Worm (Caenorhabditis elegans): ENCODE data around the gene C14C6.8.

ce11 chrV:598626-599025, 45.7 kb upstream of the C14C6.8 start:
- TF ChIP-seq nhr-11 (tag; optimal IDR thresholded peaks at IDR 0.05): no peak
- no peak for TF ChIP-seq ceh-24 (tag; optimal IDR thresholded peaks at IDR 0.05)
- no peak for TF ChIP-seq lin-11 (tag; optimal IDR thresholded peaks at IDR 0.05)
- TF ChIP-seq syd-9 (tag; optimal IDR thresholded peaks at IDR 0.05): no peak
- TF ChIP-seq ama-1 (optimal IDR thresholded peaks at IDR 0.05): no peak
- TF ChIP-seq C38D4.7 (GFP tag; optimal IDR thresholded peaks at IDR 0.05): no peak
- no peak for TF ChIP-seq ceh-19 (GFP tag; optimal IDR thresholded peaks at IDR 0.05)
- TF ChIP-seq fkh-6 (tag; optimal IDR thresholded peaks at IDR 0.05): no peak
- no peak for TF ChIP-seq ref-2 (tag; optimal IDR thresholded peaks at IDR 0.05)
- no peak for TF ChIP-seq dmd-4 (tag; optimal IDR thresholded peaks at IDR 0.05; ENCODE audit: borderline replicate concordance)
- TF ChIP-seq sox-4 (tag; optimal IDR thresholded peaks at IDR 0.05): no peak
- TF ChIP-seq mec-3 (tag; optimal IDR thresholded peaks at IDR 0.05; ENCODE audit: borderline replicate concordance): no peak
